Fruit fly (Drosophila melanogaster): ENCODE data around the gene RYa-R.

The RYa-R gene

dm6 chr3R:27105439-27105838, 108.7 kb downstream of the RYa-R start:
- no peak for TF ChIP-seq CG15336 (GFP tag; IDR thresholded peaks at IDR 0.05)
- TF ChIP-seq vri (GFP tag; optimal IDR thresholded peaks at IDR 0.05): no peak
- TF ChIP-seq Eip78C (GFP tag): no peak

dm6 chr3R:27106134-27106694, 109.4 kb downstream of the RYa-R start, which contains the start of gene CAH9:
Gene CAH9, minus strand, starts transcription at chr3R:27106184.
- no peak for TF ChIP-seq CG3032 (tag; optimal IDR thresholded peaks at IDR 0.05)
- no peak for TF ChIP-seq lz (GFP tag; optimal IDR thresholded peaks at IDR 0.05)
- TF ChIP-seq CG31627 (GFP tag; optimal IDR thresholded peaks at IDR 0.05): no peak
- no peak for TF ChIP-seq cyc (GFP tag; optimal IDR thresholded peaks at IDR 0.05)
- TF ChIP-seq Gug (GFP tag; IDR thresholded peaks at IDR 0.05): no peak
- TF ChIP-seq Sox14 (GFP tag; optimal IDR thresholded peaks at IDR 0.05): no peak
- TF ChIP-seq acj6 (GFP tag; optimal IDR thresholded peaks at IDR 0.05): no peak
